Worm (Caenorhabditis elegans): ENCODE data around the gene ctsa-1.1.

- no peak for TF ChIP-seq W03F9.2 (tag; optimal IDR thresholded peaks at IDR 0.05)
- TF ChIP-seq dao-5 (tag; optimal IDR thresholded peaks at IDR 0.05), result no peak
Observed at ce11 chrII:4762574-4763285, 25.3 kb downstream of the ctsa-1.1 start, which contains the start of gene F26G1.2.
